Worm (Caenorhabditis elegans) whole organism, young adult: Measurements from ENCODE around the gene aakg-5.

Experiments
- akir-1 ChIP-seq: fragments of 200-800 bp; sonication (Bioruptor generic); optimal IDR thresholded peaks from 2 replicates; lab custom pipeline; 2018; ENCODE audit warnings: mild to moderate bottlenecking, missing genetic modification characterization, moderate library complexity, missing compliant biosample characterization
- sea-2 ChIP-seq: fragments of 200-800 bp; sonication (Bioruptor generic); IDR thresholded peaks from 2 replicates; pipeline ENCODE4 v1.3.6; 2022; ENCODE audit warnings: missing genetic modification characterization, missing compliant biosample characterization
- zim-3 ChIP-seq: sonication (generic microtip); optimal IDR thresholded peaks from 2 replicates; lab custom pipeline; 2017; ENCODE audit warnings: mild to moderate bottlenecking, missing genetic modification characterization, moderate library complexity, missing compliant biosample characterization

DNA sequence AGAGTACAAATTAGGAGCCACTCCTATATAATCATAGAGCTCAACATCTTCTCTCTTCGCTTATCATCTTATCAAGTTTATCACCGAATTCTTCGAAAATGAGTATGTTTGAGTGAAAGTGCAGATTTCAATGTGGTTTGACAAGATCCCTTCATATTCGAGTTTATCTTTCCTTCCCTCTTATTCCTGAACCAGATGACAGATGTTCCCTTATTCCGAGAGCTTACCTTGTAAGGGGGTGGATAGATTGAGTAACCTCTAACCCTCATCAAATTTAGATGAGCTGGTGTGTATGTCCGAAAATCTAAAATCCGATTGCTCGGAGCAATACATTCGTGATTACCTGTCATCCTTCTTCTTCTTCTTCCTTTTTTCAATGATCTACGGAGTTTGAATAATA lies 26.3 kb downstream of the aakg-5 start:
- no peak for TF ChIP-seq akir-1
- TF ChIP-seq zim-3 (tag; lab: Kevin White, UChicago): no peak
- no peak for TF ChIP-seq sea-2 (GFP tag; lab: Robert Waterston, UW)
